Worm (Caenorhabditis elegans): ENCODE results near the gene mlh-1.

The mlh-1 gene

DNA sequence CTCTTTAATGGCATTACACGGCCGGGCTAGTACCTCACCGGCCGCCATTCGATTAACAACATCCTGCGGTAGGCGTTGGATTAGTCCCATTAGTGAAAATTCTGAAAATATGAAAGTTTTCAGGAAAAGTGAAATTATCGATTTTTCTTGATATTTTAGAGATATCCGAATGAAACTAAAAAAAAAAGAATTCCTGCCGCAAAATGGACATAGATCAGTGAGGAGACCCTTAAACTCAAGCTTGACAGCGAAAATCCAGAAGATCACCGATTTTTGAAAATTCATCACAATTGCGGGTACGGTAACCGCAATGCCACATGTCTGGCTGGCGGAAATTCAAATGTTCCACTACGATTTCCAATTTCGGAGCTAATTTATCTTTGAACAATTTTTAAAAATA is at the start of gene mlh-1:
Gene mlh-1 (minus strand): TSS at position 101 of the 400 bp plus-strand sequence.
- TF ChIP-seq unc-62 (GFP tag; optimal IDR thresholded peaks at IDR 0.05): no peak

DNA sequence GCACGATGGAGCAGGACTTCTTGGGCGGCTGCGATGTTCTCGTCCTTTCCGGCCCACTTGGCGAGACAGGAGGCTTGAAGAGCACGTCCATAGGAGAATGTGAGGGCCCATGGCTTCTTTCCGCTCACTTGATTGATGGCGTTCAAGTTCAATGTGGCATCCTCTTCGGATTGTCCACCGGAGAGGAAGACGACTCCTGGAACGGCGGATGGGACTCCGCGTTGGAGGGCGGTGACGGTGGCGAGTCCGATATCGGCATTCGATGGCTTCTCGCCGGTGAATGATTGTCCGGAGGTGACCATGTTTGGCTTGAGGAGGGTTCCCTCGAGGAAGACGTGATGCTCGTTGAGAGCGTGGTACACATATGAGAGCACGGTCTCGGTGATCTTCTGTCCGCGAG is 49.2 kb upstream of the mlh-1 start:
- TF ChIP-seq unc-62 (GFP tag; optimal IDR thresholded peaks at IDR 0.05): no peak

DNA sequence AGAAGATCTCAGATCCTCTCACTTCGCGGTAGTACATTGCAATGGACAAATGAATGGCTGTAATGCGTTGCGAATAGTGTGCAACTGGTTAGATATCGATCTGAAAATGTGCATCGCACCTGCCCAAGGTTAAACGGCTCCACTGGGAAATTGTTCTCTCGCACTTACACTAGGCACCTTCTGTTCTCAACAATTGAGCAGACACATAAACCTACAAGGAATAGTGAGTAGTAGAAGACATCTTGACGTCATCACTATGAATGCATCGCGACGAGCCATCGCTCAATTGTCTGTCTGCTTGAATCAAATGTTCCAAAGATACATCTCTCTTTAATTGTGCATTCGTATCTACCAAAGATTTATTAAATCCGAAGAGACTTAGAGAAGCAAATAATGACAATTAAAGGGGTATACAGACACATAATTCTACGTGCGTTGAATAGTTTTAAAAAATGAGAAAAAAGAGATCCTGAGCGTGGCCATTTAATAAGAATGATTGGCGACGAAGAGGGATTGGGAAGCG is 48.7 kb upstream of the mlh-1 start, which contains the start of gene T05D4.2:
Gene T05D4.2 (minus strand): TSS at position 83 of the 523 bp plus-strand sequence.
- no peak for TF ChIP-seq unc-62 (GFP tag; optimal IDR thresholded peaks at IDR 0.05)

DNA sequence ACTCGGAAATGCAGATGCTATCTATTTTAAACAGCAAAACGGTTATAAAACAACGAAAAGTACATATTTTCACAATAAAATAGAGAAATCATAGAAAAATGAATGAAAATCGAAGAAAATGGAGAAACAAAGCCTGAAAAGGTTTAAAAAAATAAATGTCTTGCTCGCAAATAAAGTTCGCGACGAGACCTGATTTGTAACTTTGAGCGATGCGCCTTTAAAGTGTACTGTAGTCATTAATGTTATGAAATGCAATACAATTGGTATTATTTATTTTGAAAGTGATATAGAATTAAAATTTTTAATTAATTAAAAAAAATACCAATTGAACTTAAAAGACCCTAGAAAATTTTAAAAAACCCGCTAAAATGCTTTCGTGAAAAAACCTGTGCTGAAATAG is 46.9 kb upstream of the mlh-1 start:
- no peak for TF ChIP-seq unc-62 (GFP tag; optimal IDR thresholded peaks at IDR 0.05)

DNA sequence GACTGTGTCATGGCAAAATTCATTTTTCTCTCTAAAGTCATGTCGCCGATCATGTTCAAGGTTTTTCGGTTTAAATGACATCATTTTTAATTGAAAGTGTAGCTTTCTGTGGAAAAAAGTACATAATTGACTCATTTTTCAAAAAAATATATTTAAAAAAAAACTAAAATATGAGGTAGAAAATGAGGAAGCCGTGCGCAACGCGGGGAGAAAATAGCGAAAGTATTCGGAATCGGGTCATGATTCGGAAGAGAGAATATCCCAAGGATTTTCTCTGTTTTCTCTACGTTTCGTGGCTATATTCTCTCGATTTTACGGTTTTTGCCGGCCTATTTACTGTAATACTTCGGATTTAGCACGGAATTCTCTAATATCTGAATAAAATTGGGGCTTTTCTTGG is 46.3 kb upstream of the mlh-1 start:
- TF ChIP-seq unc-62 (GFP tag; optimal IDR thresholded peaks at IDR 0.05): no peak

DNA sequence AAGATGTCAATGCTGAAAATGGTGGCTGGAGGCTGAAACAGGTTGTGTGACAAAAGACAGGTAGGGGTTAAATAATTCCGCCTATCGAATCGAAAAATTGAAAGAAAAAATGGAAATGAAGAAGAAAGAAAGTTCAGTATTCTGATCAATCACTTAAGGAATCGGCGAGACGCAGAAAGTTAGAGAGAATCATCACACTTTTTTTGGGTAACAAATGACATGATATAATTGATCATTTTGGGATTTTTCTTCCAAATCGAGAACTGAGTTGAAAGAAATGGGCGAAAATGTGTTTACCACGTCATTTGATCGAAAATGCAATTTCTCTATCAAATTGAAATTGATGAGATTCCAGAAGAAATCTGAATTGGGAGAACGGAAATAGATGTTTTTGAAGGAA is 41.7 kb upstream of the mlh-1 start:
- no peak for TF ChIP-seq unc-62 (GFP tag; optimal IDR thresholded peaks at IDR 0.05)

DNA sequence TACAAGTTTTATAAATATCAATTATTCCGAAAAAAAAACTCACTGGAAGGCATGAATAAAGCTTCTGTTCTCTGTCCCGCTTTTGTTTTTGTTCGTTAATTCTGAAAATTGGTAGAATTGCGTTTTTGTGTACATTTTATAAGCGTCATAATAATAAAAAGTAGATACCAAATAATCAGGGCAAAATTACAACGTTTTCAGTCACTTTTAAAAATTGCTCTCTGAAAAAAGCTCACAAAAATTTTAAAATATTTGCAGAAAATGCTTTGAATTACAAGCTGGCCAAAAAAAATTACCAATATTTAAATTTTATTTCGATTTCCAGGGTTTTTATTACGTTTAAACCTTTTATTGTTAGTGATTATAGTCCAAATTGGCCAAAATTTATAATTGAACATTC is 40.9 kb upstream of the mlh-1 start, which contains the start of gene scav-2:
Gene scav-2 (minus strand): TSS at position 101 of the 400 bp plus-strand sequence.
- TF ChIP-seq unc-62 (GFP tag; optimal IDR thresholded peaks at IDR 0.05): no peak

DNA sequence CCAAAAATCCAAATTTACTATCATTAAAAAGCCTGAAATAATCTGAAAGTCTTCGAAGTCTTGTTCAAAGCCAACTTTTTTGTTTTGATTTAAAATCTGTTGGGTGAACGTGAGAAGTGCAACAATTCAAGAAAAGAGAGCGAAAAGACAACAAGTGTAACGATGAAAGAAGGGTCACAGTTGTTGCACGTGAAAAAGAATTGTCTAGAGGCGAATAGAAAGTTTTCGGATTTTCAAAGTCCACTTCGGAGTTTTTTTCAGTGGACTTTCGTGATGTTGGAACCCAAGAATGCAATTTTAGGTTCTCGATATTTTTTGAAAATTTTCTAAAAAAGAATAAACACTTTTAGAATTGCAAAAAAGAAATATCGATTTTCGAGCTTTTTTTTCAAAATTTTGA is 35.6 kb upstream of the mlh-1 start:
- TF ChIP-seq unc-62 (GFP tag; optimal IDR thresholded peaks at IDR 0.05): no peak

DNA sequence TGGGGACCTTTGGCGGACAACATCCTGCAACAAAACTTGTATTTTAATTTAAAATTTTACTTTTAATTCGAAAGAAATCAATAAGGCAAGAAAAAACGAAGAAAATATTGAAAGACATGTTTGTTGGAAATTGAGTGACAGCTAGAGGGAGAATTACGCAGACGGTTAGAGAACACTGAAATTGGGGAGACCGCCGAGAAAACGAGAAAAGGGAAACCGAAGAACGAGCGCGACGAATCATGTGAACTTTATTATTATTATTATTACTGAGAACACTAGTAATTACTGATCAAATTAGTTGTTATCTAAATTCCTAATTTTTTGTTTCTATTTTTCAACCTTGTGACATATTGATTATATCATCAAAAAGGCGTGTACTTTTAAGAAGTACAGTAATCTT is 34.6 kb upstream of the mlh-1 start, which contains the start of gene mmad-1:
Gene mmad-1 (minus strand): TSS at position 24 of the 400 bp plus-strand sequence.
- TF ChIP-seq unc-62 (GFP tag; optimal IDR thresholded peaks at IDR 0.05): no peak

DNA sequence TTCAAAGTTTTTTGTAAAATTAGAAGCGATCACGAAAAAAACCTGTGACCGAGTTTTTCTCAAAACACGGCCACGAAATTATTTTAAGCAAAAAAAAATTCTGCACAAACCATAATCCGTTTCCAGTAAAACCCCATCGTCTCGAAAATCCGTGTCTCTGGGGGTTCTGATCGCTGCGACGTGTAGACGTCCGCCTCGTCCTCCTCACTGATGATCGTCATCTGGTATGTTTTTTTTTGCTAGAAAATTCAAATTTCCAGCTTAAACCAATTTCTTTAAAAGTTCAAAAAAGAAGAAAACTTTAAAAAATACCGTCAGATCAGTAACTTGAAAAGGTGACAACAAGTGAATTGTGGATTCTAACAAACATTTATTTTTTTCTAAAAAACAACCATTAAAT is 32.2 kb upstream of the mlh-1 start, which contains the start of gene Y76A2B.4:
Gene Y76A2B.4 (minus strand): TSS at position 241 of the 400 bp plus-strand sequence.
- TF ChIP-seq unc-62 (GFP tag; optimal IDR thresholded peaks at IDR 0.05): no peak

DNA sequence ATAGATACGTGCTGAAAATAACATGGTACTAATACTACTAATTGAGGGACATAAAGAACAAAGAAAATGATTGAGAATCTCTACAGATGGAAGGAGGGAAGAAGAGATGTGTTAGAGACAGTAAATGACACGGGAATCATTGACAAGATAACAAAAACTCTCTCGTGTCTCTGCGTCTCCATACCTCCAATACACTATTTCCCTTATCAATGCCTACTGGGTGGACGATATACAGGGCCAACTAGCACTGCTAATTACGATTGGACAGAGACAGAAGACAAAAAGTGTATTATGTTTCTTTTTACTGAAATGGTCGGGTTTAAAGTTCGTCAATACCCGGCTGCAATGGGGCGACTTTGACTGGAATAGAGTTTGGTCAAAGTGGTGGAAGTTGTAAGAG is 30.2 kb upstream of the mlh-1 start:
- no peak for TF ChIP-seq unc-62 (GFP tag; optimal IDR thresholded peaks at IDR 0.05)

DNA sequence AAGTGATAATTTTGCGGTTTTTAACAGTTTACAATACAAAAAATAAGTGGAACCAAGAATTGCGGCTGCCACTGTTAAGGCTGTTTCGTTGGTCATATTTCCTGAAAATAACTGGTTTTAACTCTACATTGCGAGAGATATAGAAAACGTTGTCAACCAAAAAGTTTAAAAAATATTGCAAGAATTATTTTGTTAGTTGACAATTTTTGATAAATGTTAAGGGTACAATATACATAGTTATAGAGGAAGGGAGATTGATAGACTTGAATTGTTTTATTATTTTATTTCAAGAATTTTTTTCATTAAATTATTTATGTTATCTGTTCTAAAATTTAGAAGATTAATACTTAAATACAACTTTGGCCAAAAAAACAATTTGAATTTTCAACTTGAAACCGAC is 29.1 kb upstream of the mlh-1 start, which contains the start of gene acs-5:
Gene acs-5 (minus strand): TSS at position 101 of the 400 bp plus-strand sequence.
- no peak for TF ChIP-seq unc-62 (GFP tag; optimal IDR thresholded peaks at IDR 0.05)

DNA sequence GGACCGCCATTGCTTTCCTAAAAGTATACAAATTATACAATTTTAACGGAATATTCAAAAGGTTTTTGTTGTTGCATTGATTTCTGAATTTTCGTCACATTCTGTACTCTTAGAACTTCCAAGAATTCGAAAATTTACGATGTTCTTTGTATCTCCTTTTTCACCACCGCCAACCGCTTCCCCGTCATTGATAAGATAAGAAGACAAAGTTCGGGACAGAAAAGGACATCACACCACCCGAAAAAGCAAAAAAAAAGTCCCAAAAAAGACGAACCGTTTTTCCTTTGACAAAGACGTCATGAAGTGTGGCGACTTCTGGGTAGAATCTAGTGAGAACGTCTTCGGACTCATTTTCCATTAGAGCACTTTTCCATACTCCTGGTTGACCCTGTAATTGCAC is 28.1 kb upstream of the mlh-1 start:
- no peak for TF ChIP-seq unc-62 (GFP tag; optimal IDR thresholded peaks at IDR 0.05)

DNA sequence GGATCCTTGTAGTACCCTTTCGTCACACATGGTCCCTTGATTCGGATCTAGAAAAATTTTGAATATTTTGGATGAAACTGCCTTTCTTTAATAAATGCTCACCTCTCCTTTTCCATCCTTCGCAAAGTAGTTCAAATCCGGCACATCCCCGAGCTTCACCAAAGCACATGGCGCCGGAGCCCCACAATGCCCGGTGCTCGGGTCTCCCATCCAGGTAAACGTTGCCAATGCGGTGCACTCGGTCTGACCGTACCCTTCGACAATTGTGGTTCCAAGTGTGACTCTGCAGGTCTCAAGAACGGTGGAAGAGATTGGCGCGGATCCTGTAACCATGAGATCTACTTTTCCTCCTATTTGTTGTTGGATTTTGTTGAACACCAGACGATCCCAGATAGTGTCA is 26.4 kb upstream of the mlh-1 start:
- no peak for TF ChIP-seq unc-62 (GFP tag; optimal IDR thresholded peaks at IDR 0.05)

DNA sequence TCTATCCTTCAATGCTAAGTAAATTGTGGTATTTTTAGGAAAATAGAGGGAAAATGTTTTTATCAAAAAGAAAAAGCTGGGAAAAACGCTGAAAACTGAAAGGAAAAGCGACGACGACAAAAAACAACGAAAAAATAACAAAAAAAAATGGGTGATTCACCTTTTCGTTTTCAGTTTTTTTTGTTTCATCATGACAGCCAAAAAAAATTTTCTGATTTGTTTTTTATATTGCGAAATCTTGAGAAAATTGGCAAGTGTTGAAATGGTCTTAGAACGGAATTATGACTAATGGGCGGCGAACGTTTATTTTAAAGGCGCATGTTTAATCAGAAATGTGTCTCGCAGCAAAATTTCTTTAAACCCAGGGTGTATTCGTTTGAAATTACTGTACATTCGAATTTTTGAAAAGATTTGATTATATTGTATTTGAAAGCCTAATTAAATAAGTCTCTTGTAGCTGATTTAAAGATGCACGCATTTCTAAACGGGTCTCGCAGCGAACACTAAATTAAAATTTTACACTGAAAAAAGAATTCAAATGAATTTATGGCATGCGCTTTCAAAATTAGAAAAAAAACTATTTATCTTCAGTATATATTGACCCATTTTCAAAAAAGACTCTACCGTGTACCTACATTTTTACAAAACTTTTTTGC is 21.5 kb upstream of the mlh-1 start:
- no peak for TF ChIP-seq unc-62 (GFP tag; optimal IDR thresholded peaks at IDR 0.05)

DNA sequence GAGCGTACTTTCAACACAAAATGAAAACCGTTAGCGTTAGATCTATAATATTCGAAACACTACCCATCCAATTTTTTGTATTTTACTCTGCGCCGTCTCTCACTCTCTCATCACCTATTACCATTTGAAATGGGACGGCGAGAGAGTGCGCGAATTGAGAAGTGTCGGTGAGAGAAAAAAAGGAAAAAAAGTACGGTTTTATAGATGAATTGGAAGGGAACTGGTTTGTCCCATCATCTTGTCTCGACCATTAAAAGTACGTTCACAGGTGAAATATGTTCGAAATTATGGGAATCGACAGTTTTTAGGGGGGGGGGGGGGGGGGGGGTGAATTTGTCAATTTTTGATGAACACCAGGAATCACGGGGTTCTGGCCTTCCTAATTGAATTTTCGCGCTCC is 20.3 kb upstream of the mlh-1 start:
- no peak for TF ChIP-seq unc-62 (GFP tag; optimal IDR thresholded peaks at IDR 0.05)

DNA sequence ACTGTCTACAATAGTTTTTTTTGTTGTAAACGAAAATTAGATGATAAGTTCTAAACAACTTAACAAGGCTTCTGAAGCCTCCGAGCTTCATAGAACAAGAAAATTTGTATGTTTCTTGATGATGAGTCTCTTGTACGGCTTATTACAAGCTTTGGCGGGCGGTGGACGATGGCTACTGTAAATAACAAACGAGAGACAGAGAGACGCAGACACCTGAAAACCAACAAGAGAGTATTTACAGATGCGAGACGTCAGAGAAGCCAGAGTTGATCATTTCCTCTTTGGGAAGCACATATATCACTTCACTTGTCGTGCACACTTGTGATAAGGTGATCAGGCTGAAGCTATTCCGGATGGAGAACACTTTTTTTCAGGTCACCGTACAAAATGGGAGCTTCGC is 16.5 kb upstream of the mlh-1 start:
- no peak for TF ChIP-seq unc-62 (GFP tag; optimal IDR thresholded peaks at IDR 0.05)
